Worm (Caenorhabditis elegans): ENCODE results near the gene C26D10.3.

Gene C26D10.3

DNA sequence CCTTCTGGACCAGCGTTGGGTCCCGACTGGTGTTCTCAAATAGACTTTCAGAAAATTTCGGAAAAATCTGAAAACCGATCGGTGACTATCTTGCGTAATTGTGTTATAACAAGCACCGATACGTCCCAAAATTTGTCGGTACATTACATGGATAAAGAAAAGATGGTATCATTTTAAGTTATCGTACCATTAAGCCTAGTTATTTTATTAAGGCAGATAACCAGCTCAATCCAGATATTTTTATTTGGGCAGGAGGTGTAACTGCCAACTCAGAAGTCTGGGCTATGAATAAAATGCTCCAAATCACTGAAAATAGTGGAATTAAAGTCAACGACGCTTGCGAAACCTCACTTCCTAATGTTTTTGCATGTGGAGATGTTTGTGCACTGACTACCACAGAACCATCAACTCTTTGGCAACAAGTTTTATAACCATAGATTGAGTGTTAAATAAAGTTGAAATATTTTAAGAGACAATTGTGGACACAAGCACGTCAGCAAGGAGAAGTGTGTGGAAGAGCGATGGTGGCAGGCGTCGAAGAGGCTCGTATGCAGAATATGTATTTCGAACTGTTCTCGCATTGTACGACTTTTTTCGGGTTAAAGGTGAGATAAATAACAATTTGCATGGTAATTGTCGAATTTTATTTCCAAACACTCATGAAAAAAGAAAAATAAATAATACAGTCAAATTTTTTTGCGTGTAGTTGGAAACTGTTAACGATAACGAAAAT is 1.2 kb downstream of the C26D10.3 start (continued):
- TF ChIP-seq unc-130 (GFP tag; optimal IDR thresholded peaks at IDR 0.05) = peak; percentile 38
- no peak for TF ChIP-seq F57C9.4 (tag; optimal IDR thresholded peaks at IDR 0.05)
- no peak for TF ChIP-seq efl-1 (GFP tag; optimal IDR thresholded peaks at IDR 0.05)
- TF ChIP-seq snpc-4 (GFP tag; optimal IDR thresholded peaks at IDR 0.05) = peak; percentile 5
- TF ChIP-seq snpc-4 (tag; optimal IDR thresholded peaks at IDR 0.05) = peak in 1 of 4 experiments; percentile 17
- TF ChIP-seq madf-6 (GFP tag; IDR thresholded peaks at IDR 0.05) = peak; percentile 49; the same call in 1 of the 2 replicates
- TF ChIP-seq sdz-38 (tag; optimal IDR thresholded peaks at IDR 0.05) = no peak
- no peak for TF ChIP-seq ztf-18 (tag; optimal IDR thresholded peaks at IDR 0.05)
- peak; percentile 34 for TF ChIP-seq repo-1 (tag; optimal IDR thresholded peaks at IDR 0.05)
- TF ChIP-seq rpc-1 (optimal IDR thresholded peaks at IDR 0.05) = no peak
- no peak for TF ChIP-seq rpc-1 (tag; optimal IDR thresholded peaks at IDR 0.05)
- TF ChIP-seq nfyb-1 (GFP tag; IDR thresholded peaks at IDR 0.05) = 0 out of 2 replicates have a peak, but pooled peaks have one; percentile 56
- peak; percentile 51 for TF ChIP-seq tlf-1 (GFP tag; optimal IDR thresholded peaks at IDR 0.05)
- no peak for TF ChIP-seq hmg-20 (GFP tag; IDR thresholded peaks at IDR 0.05)
- TF ChIP-seq hmg-1.2 (GFP tag; IDR thresholded peaks at IDR 0.05) = peak; percentile 10
- peak; percentile 44; the same call in 1 of the 2 replicates for TF ChIP-seq hsf-1 (GFP tag; IDR thresholded peaks at IDR 0.05)
- TF ChIP-seq dox-1 (GFP tag; IDR thresholded peaks at IDR 0.05) = no peak
- TF ChIP-seq K12H6.12 (tag; optimal IDR thresholded peaks at IDR 0.05) = no peak
- TF ChIP-seq C17E4.6 (GFP tag; IDR thresholded peaks at IDR 0.05) = 0 out of 2 replicates have a peak, but pooled peaks have one; percentile 5
- 0 out of 2 replicates have a peak, but pooled peaks have one; percentile 42 for TF ChIP-seq rcor-1 (GFP tag; IDR thresholded peaks at IDR 0.05)
- no peak for TF ChIP-seq F37B4.10 (GFP tag; IDR thresholded peaks at IDR 0.05)
- no peak for TF ChIP-seq Y67H2A.10 (GFP tag; conservative IDR thresholded peaks at IDR 0.05)
- peak; percentile 85 for TF ChIP-seq madf-3 (GFP tag; IDR thresholded peaks at IDR 0.05)
- TF ChIP-seq pbrm-1 (GFP tag; IDR thresholded peaks at IDR 0.05) = no peak
- peak; percentile 2 for TF ChIP-seq xnd-1 (tag; optimal IDR thresholded peaks at IDR 0.05)
- peak; percentile 52; the same call in 1 of the 2 replicates for TF ChIP-seq Y79H2A.3 (GFP tag; conservative IDR thresholded peaks at IDR 0.05)
- TF ChIP-seq ztf-22 (GFP tag; optimal IDR thresholded peaks at IDR 0.05) = no peak
- TF ChIP-seq rec-8 (tag; optimal IDR thresholded peaks at IDR 0.05) = peak in 1 of 2 experiments; percentile 17
- 0 out of 2 replicates have a peak, but pooled peaks have one; percentile 48 for TF ChIP-seq ceh-58 (GFP tag; IDR thresholded peaks at IDR 0.05)
- TF ChIP-seq nfya-1 (tag; optimal IDR thresholded peaks at IDR 0.05; ENCODE audit: borderline replicate concordance, insufficient read depth) = no peak
- TF ChIP-seq egrh-3 (GFP tag; IDR thresholded peaks at IDR 0.05) = no peak
- TF ChIP-seq ztf-25 (GFP tag; IDR thresholded peaks at IDR 0.05) = 0 out of 2 replicates have a peak, but pooled peaks have one; percentile 34
- TF ChIP-seq cebp-1 (GFP tag; IDR thresholded peaks at IDR 0.05) = no peak
- peak; percentile 18 for TF ChIP-seq cebp-1 (tag; optimal IDR thresholded peaks at IDR 0.05)
- TF ChIP-seq snpc-3.4 (tag; optimal IDR thresholded peaks at IDR 0.05) = peak; percentile 67

DNA sequence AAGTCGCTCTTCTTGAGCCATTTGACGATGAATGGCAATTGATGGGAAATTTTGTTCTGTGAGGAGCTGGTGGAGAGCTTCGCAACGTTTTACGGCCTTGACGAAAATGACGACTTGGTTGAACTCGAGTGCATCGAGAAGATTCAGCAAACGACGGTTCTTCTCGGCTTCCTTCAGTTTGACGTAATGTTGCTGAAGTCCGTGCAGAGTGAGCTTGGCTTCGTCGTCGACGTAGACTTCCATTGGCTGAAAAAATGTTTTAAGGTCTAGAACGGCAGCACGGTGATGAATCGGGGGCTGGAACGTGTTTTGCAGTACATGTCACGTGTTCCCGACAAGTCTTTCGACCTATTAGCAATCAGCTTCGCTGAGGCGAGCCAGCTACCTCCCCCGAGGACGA is 2.3 kb downstream of the C26D10.3 start:
- no peak for TF ChIP-seq dpff-1 (tag; optimal IDR thresholded peaks at IDR 0.05)
- TF ChIP-seq B0019.2 (GFP tag; conservative IDR thresholded peaks at IDR 0.05) = no peak
- no peak for TF ChIP-seq ama-1 (optimal IDR thresholded peaks at IDR 0.05)
- TF ChIP-seq ama-1 (GFP tag; optimal IDR thresholded peaks at IDR 0.05) = peak in 1 of 2 experiments; percentile 28
- no peak for TF ChIP-seq ztf-28 (GFP tag; IDR thresholded peaks at IDR 0.05)
- no peak for TF ChIP-seq zim-3 (tag; optimal IDR thresholded peaks at IDR 0.05)

Measured in whole organism, young adult.